Worm (Caenorhabditis elegans): ENCODE data around the gene sth-1.

ce11 chrV:8069637-8070036, 17.7 kb downstream of the sth-1 start, which contains the start of gene str-143:
- no peak for TF ChIP-seq F10E7.11 (tag; optimal IDR thresholded peaks at IDR 0.05)
- no peak for TF ChIP-seq Y95B8A.8 (GFP tag; IDR thresholded peaks at IDR 0.05)
- TF ChIP-seq nfya-1 (tag; optimal IDR thresholded peaks at IDR 0.05; ENCODE audit: borderline replicate concordance, insufficient read depth): no peak
- TF ChIP-seq Y67H2A.10 (GFP tag; conservative IDR thresholded peaks at IDR 0.05): no peak
- TF ChIP-seq hrde-1 (tag; optimal IDR thresholded peaks at IDR 0.05; ENCODE audit: borderline replicate concordance): no peak
- TF ChIP-seq ztf-6 (GFP tag; IDR thresholded peaks at IDR 0.05): no peak
- no peak for TF ChIP-seq somi-1 (GFP tag; optimal IDR thresholded peaks at IDR 0.05)
- no peak for TF ChIP-seq lag-1 (GFP tag; IDR thresholded peaks at IDR 0.05)
- no peak for TF ChIP-seq F37B4.10 (GFP tag; IDR thresholded peaks at IDR 0.05)

All from whole organism, young adult.